Fruit fly (Drosophila melanogaster) whole organism: ENCODE data around the gene eIF1.

Experiments used
- CG8478 ChIP-seq: fragments of >200 bp; optimal IDR thresholded peaks from 2 replicates; lab custom pipeline; 2018; ENCODE audit warnings: inconsistent platforms
- Dll ChIP-seq: fragments of >200 bp; optimal IDR thresholded peaks from 2 replicates; lab custom pipeline; 2017
- pan ChIP-seq: fragments of >200 bp; optimal IDR thresholded peaks from 2 replicates; lab custom pipeline; 2017
- usp ChIP-seq: fragments of >200 bp; optimal IDR thresholded peaks from 2 replicates; lab custom pipeline; 2017; ENCODE audit warnings: missing biosample characterization, missing genetic modification characterization, mixed read lengths

DNA sequence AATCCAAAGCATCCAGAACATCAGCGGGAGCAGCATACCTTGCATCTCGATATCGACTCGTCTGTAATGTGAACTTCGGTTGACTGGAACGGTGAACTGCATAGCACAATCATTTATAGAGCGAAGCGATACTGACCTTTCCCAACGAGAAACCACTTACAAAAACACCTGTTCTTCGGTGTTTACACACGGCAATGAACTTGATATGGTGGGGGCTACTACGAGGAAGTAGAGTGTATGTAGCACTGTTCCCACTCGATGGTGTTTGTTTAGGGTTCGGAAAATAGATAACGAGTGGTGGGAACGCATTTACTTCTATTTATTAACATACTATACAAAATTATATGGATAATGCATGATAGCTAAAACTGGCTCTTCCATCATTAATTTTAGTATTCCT lies 14.2 kb upstream of the eIF1 start, which contains the start of the genes CG32269 and CG32270:
- TF ChIP-seq CG8478 (lab: Kevin White, UChicago), result no peak
- TF ChIP-seq Dll (lab: Kevin White, UChicago), result no peak
- no peak for TF ChIP-seq pan
- no peak for TF ChIP-seq usp (GFP tag; lab: Kevin White, UChicago)
